Worm (Caenorhabditis elegans) whole organism, young adult: ENCODE results near the gene acox-1.6.

ENCODE experiments used
- C06A6.2 ChIP-seq: fragments of 200-800 bp; sonication (Bioruptor generic); conservative IDR thresholded peaks from 2 replicates; pipeline ENCODE4 v1.3.6; 2022; ENCODE audit warnings: missing genetic modification characterization, missing compliant biosample characterization
- F55B11.4 ChIP-seq: sonication (generic microtip); optimal IDR thresholded peaks from 2 replicates; lab custom pipeline; 2016; ENCODE audit warnings: missing compliant biosample characterization, missing genetic modification characterization, borderline replicate concordance; ENCODE audit not compliant: insufficient read depth
- F57A8.1 ChIP-seq: fragments of 200-800 bp; sonication (Bioruptor generic); optimal IDR thresholded peaks from 2 replicates; lab custom pipeline; 2018; ENCODE audit warnings: mild to moderate bottlenecking, missing genetic modification characterization, moderate library complexity, missing compliant biosample characterization
- ama-1 ChIP-seq, 3 experiments: fragments of 150-350 bp in 1 of 3; sonication (generic microtip) in 2 of 3; optimal IDR thresholded peaks; 2 replicates each; lab custom pipeline; 2014 to 2018; ENCODE audit warnings: missing biosample characterization in 2 of 3, missing genetic modification characterization in 2 of 3, missing genetic modification reagents in 2 of 3
- atf-7 ChIP-seq: sonication (generic microtip); optimal IDR thresholded peaks from 2 replicates; lab custom pipeline; 2017; ENCODE audit warnings: mild to moderate bottlenecking, missing genetic modification characterization, missing compliant biosample characterization
- attf-5 ChIP-seq: fragments of 200-800 bp; sonication (Bioruptor generic); optimal IDR thresholded peaks from 2 replicates; lab custom pipeline; 2018; ENCODE audit warnings: mild to moderate bottlenecking, missing genetic modification characterization, missing compliant biosample characterization
- dpff-1 ChIP-seq: sonication (generic microtip); optimal IDR thresholded peaks from 2 replicates; lab custom pipeline; 2017; ENCODE audit warnings: mild to moderate bottlenecking, missing genetic modification characterization, missing compliant biosample characterization
- rpc-1 ChIP-seq, 2 experiments: fragments of 150-350 bp in 1 of 2; sonication (generic microtip) in 1 of 2; optimal IDR thresholded peaks; 2 replicates each; lab custom pipeline; 2014 to 2018; ENCODE audit warnings: missing biosample characterization in 1 of 2, missing genetic modification characterization in 1 of 2, missing genetic modification reagents in 1 of 2, missing genotype in 1 of 2
- snpc-1.3 ChIP-seq: sonication (generic microtip); optimal IDR thresholded peaks from 2 replicates; lab custom pipeline; 2017; ENCODE audit warnings: missing genetic modification characterization, mild to moderate bottlenecking, missing compliant biosample characterization, antibody characterized with exemption, moderate library complexity, missing genotype, missing genetic modification reagents; ENCODE audit not compliant: insufficient read depth
- snpc-3.4 ChIP-seq: sonication (generic microtip); optimal IDR thresholded peaks from 2 replicates; lab custom pipeline; 2017; ENCODE audit warnings: missing genetic modification characterization, mild to moderate bottlenecking, missing compliant biosample characterization, antibody characterized with exemption, moderate library complexity, missing genotype, missing genetic modification reagents
- unc-130 ChIP-seq: sonication (generic microtip); optimal IDR thresholded peaks from 2 replicates; lab custom pipeline; 2016; ENCODE audit warnings: missing genetic modification reagents, missing genetic modification characterization, missing compliant biosample characterization

- TF ChIP-seq snpc-3.4 (tag; lab: Kevin White, UChicago) = no peak
- TF ChIP-seq snpc-1.3 (tag; lab: Kevin White, UChicago) = no peak
- no peak for TF ChIP-seq F57A8.1 (GFP tag; lab: Kevin White, UChicago)
- no peak for TF ChIP-seq F55B11.4 (tag; lab: Kevin White, UChicago)
- no peak for TF ChIP-seq unc-130 (GFP tag; lab: Kevin White, UChicago)
- TF ChIP-seq attf-5 (GFP tag; lab: Kevin White, UChicago) = no peak
- TF ChIP-seq dpff-1 (tag; lab: Kevin White, UChicago) = no peak
- no peak for TF ChIP-seq rpc-1 (optimal IDR thresholded peaks at IDR 0.05; lab: Kevin White, UChicago)
- TF ChIP-seq rpc-1 (tag; optimal IDR thresholded peaks at IDR 0.05; lab: Kevin White, UChicago) = no peak
- no peak for TF ChIP-seq atf-7
- TF ChIP-seq ama-1 (optimal IDR thresholded peaks at IDR 0.05; lab: Kevin White, UChicago) = no peak
- no peak for TF ChIP-seq ama-1 (GFP tag; optimal IDR thresholded peaks at IDR 0.05; lab: Kevin White, UChicago)
- TF ChIP-seq C06A6.2 (GFP tag; lab: Robert Waterston, UW) = no peak
These were observed 11.5 kb downstream of the acox-1.6 start, which contains the start of gene Y7A5A.9 for ce11 chrX:15826866-15827265.
